Worm (Caenorhabditis elegans): ENCODE results near the gene nhr-213.
"Not testable (repeated sequence)": the region's sequence is repeated elsewhere in the genome, so short reads cannot be mapped to it uniquely, and the experiment has no call there.

The nhr-213 gene

ce11 chrV:15896671-15897070 is at the start of gene nhr-213:
TSS of gene nhr-213 (minus strand) at chrV:15896771.
- TF ChIP-seq unc-62 (GFP tag; optimal IDR thresholded peaks at IDR 0.05) = no peak

ce11 chrV:15943125-15943524 is 46.6 kb upstream of the nhr-213 start, which contains the start of gene srw-53:
TSS of gene srw-53 (plus strand) at chrV:15943425.
- TF ChIP-seq unc-62 (GFP tag; optimal IDR thresholded peaks at IDR 0.05) = no peak

DNA sequence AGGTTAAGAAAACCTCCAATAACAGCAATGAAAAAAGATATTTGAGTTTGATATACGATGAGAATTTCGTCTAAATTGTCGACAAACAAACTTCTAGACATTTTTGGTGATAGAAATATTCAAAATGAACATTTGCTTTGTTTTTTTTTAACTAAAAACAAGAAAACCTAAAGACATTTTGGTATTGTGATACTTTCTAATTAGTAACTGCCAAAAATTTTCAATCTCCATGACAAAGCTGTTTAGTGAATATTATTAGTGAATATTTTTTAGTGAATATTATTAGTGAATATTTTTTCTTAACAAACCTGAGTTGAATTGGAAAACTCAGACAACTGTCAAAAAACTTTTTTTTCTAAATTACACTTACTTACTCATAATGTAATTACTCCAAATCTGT is 43.7 kb upstream of the nhr-213 start, which contains the start of gene srw-55:
srw-55 (minus strand) TSS at position 101 of the 400 bp plus-strand sequence.
- no peak for TF ChIP-seq unc-62 (GFP tag; optimal IDR thresholded peaks at IDR 0.05)

ce11 chrV:15932390-15932789 is 35.8 kb upstream of the nhr-213 start, which contains the start of gene srw-26:
TSS of gene srw-26 (minus strand) at chrV:15932490.
- no peak for TF ChIP-seq unc-62 (GFP tag; optimal IDR thresholded peaks at IDR 0.05)

DNA sequence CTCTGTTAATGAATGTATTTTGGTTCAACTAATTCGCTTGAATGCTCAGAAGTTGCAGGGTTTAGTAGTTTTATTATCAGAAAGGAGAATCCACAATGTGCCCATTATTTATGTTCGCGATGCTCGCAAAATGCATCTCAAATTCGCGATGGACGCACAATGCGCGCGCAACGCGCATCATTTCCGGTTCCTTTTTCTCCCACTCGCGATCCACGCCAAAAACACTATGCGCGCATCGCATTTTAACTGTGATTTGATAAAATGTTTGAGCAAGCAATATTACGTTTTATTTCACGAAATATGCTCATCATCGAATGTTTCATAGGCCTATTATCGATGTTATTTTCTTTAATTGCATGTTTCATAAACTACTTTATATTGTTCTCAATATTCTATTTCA is 33.3 kb upstream of the nhr-213 start, which contains the start of gene srbc-77:
srbc-77 (plus strand) TSS at position 301 of the 400 bp plus-strand sequence.
- TF ChIP-seq unc-62 (GFP tag; optimal IDR thresholded peaks at IDR 0.05) = not testable (repeated sequence)

DNA sequence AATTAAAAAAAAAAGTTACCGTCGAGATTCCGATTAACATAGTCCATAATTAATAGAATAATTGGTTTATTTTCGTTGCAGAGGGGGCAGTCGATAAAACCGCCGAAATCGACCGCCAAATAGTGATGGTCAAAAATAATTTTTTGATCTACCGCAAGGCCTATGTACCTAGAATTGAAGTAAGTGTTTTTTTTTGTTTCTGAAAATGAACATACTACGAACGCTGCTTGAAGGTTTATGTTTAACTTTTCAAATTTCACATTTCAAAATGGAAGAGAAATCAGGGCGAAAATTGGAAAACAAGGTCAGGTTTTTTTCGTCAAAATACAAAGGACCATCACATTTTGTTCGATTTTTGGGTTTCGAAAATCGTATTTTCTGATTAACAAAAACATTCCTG is 31.8 kb upstream of the nhr-213 start, which contains the start of gene pzf-1:
pzf-1 (minus strand) TSS at position 101 of the 400 bp plus-strand sequence.
- TF ChIP-seq unc-62 (GFP tag; optimal IDR thresholded peaks at IDR 0.05) = no peak

- no peak for TF ChIP-seq unc-62 (GFP tag; optimal IDR thresholded peaks at IDR 0.05)
These were observed 27.7 kb upstream of the nhr-213 start, which contains the start of gene nhr-108 for ce11 chrV:15924307-15924706. TSS of gene nhr-108 (minus strand) at chrV:15924472.

- TF ChIP-seq unc-62 (GFP tag; optimal IDR thresholded peaks at IDR 0.05) = no peak
These were observed 26.4 kb upstream of the nhr-213 start, which contains the start of gene F35E8.13 for ce11 chrV:15922979-15923378. TSS of gene F35E8.13 (plus strand) at chrV:15923279.

- no peak for TF ChIP-seq unc-62 (GFP tag; optimal IDR thresholded peaks at IDR 0.05)
These were observed 24.5 kb upstream of the nhr-213 start, which contains the start of gene cdr-1 for ce11 chrV:15921102-15921501. TSS of gene cdr-1 (plus strand) at chrV:15921309.

DNA sequence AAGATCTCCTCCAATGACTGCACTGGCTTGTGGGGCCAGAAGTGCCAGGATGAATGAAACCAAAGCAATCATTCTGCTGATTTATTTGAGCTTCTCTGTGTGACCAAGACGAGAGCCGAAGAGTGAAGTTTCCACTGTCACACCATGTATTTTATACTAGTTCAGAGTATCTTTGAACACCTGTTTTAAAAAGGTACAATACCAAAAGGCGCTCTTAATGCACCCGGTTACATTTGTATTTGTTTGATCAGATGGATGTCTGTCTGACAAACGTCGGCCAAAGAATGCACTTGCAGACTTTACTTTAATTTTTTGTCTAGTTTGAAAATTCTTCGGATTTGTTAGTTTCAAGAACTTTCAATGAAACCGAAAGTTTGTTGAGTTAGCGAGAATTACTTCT is 23.7 kb upstream of the nhr-213 start, which contains the start of gene F35E8.10:
F35E8.10 (minus strand) TSS at position 101 of the 400 bp plus-strand sequence.
- TF ChIP-seq unc-62 (GFP tag; optimal IDR thresholded peaks at IDR 0.05) = no peak

- TF ChIP-seq unc-62 (GFP tag; optimal IDR thresholded peaks at IDR 0.05) = no peak
These were observed 20.9 kb upstream of the nhr-213 start, which contains the start of gene F35E8.9 for ce11 chrV:15917458-15917857. TSS of gene F35E8.9 (minus strand) at chrV:15917558.

- TF ChIP-seq unc-62 (GFP tag; optimal IDR thresholded peaks at IDR 0.05) = no peak
These were observed 19.3 kb upstream of the nhr-213 start, which contains the start of gene gst-38 for ce11 chrV:15915919-15916318. TSS of gene gst-38 (minus strand) at chrV:15916070.

DNA sequence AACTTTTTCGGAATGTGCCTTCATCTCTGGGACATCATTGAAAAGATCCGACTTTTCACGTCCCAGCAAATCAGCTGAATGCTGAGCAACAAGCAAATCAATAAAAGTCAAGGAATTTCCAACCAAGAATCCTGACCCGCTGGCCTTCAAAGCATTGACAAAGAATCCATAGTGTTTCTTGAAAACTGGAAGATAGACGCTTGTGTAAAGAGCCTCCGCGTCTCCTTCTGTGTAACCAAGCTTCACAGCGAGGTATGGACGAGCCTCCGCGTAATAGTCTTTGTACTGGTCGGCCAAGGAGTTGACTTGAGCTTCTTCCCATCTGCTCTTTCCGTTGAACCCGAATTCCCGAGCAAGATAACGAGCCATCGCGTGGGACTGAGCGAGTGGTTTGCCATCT is 18.7 kb upstream of the nhr-213 start:
- no peak for TF ChIP-seq unc-62 (GFP tag; optimal IDR thresholded peaks at IDR 0.05)

DNA sequence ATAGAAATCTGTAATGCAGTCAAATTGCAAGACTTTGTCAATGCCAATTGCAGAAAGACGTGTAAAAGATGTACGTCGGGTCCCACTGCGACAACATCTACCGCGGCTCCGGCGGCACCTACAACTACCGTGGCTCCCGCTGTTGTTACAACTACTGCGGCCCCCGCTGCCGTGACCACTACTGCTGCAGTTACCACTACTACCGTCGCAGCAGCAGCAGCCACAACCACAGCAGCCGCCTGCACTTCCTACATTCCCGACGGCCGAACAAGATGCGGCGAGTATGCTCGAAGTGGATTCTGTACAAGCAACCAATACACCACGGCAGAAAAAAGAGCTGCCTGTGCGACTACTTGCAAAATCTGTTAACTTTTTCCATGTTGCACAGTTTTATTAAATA is 18.2 kb upstream of the nhr-213 start:
- no peak for TF ChIP-seq unc-62 (GFP tag; optimal IDR thresholded peaks at IDR 0.05)

DNA sequence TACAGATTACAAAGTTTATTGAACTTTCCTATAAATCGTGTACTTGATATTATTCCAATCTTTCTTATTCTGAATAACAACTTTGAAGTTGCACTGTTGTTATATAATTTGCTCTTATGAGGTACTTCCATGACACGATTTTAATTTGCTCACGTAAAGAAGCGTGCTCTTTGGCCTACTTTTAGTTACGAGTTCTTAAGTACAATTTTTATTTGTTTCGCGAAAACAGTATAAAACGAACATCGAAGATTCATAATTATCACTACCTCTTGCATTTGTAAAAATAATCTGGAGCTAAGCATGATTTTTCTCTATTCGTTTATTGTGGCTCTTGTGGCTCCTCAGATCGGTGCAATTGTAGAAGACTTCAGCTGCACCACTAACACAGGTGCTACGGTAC is 17.1 kb upstream of the nhr-213 start, which contains the start of gene F35E8.7:
F35E8.7 (plus strand) TSS at position 301 of the 400 bp plus-strand sequence.
- TF ChIP-seq unc-62 (GFP tag; optimal IDR thresholded peaks at IDR 0.05) = no peak

- no peak for TF ChIP-seq unc-62 (GFP tag; optimal IDR thresholded peaks at IDR 0.05)
These were observed 16.1 kb upstream of the nhr-213 start for ce11 chrV:15912677-15913076.

ce11 chrV:15911848-15912247 is 15.3 kb upstream of the nhr-213 start, which contains the start of gene F35E8.6:
TSS of gene F35E8.6 (plus strand) at chrV:15912148.
- no peak for TF ChIP-seq unc-62 (GFP tag; optimal IDR thresholded peaks at IDR 0.05)

All from whole organism, dauer.